Worm (Caenorhabditis elegans) whole organism, midembryonic: ENCODE results near the gene F46C3.6.

Experiments
- T22C8.4 ChIP-seq: fragments of 200-800 bp; sonication (Bioruptor generic); IDR thresholded peaks from 2 replicates; pipeline ENCODE4 v1.3.6; 2022; ENCODE audit warnings: missing genetic modification characterization, missing compliant biosample characterization
- cog-1 ChIP-seq: sonication (generic microtip); optimal IDR thresholded peaks from 2 replicates; lab custom pipeline; 2016; ENCODE audit warnings: missing genetic modification characterization, missing compliant biosample characterization
- flt-1 ChIP-seq: fragments of 200-800 bp; sonication (Bioruptor generic); IDR thresholded peaks from 2 replicates; pipeline ENCODE4 v1.3.6; 2022; ENCODE audit warnings: missing genetic modification characterization, missing compliant biosample characterization
- klf-2 ChIP-seq: fragments of 200-800 bp; sonication (Bioruptor generic); conservative IDR thresholded peaks from 2 replicates; pipeline ENCODE4 v1.3.6; 2022; ENCODE audit warnings: missing genetic modification reagents, missing genetic modification characterization, missing compliant biosample characterization
- med-1 ChIP-seq: sonication (generic microtip); optimal IDR thresholded peaks from 2 replicates; lab custom pipeline; 2017; ENCODE audit warnings: missing genetic modification characterization, mild to moderate bottlenecking, missing compliant biosample characterization, antibody characterized with exemption, missing genetic modification reagents; ENCODE audit not compliant: insufficient read depth
- ref-1 ChIP-seq: fragments of 200-800 bp; sonication (Bioruptor generic); conservative IDR thresholded peaks from 2 replicates; pipeline ENCODE4 v1.3.6; 2022; ENCODE audit warnings: missing genetic modification reagents, missing genetic modification characterization, missing compliant biosample characterization
- tab-1 ChIP-seq: fragments of 200-800 bp; sonication (Bioruptor generic); IDR thresholded peaks from 2 replicates; pipeline ENCODE4 v1.3.6; 2022; ENCODE audit warnings: missing genetic modification characterization, missing compliant biosample characterization
- ztf-29 ChIP-seq: fragments of 200-800 bp; sonication (Bioruptor generic); IDR thresholded peaks from 2 replicates; pipeline ENCODE4 v1.3.6; 2022; ENCODE audit warnings: missing genetic modification reagents, missing genetic modification characterization, missing compliant biosample characterization

- TF ChIP-seq ztf-29 (GFP tag; lab: Robert Waterston, UW) (no peak), tab-1 (GFP tag; lab: Robert Waterston, UW) (no peak), cog-1 (no peak), flt-1 (GFP tag; lab: Robert Waterston, UW) (no peak), ref-1 (no peak), klf-2 (GFP tag; lab: Robert Waterston, UW) (no peak), med-1 (no peak), T22C8.4 (no peak)
These were observed 27.8 kb upstream of the F46C3.6 start for ce11 chrX:11447695-11448094.
